Worm (Caenorhabditis elegans) whole organism, early embryonic: ENCODE measurements around the gene gpd-1.

Source experiments
- F13C5.2 ChIP-seq: sonication (generic microtip); optimal IDR thresholded peaks from 2 replicates; lab custom pipeline; 2017; ENCODE audit warnings: mild to moderate bottlenecking, missing genetic modification characterization, inconsistent platforms, missing compliant biosample characterization
- ama-1 ChIP-seq: fragments of 150-350 bp; optimal IDR thresholded peaks from 2 replicates; lab custom pipeline; 2014
- pes-1 ChIP-seq: fragments of 200-800 bp; sonication (Bioruptor generic); IDR thresholded peaks from 2 replicates; pipeline ENCODE4 v1.3.6; 2022; ENCODE audit warnings: missing genetic modification reagents, missing genetic modification characterization, missing compliant biosample characterization

- TF ChIP-seq pes-1 (GFP tag; lab: Robert Waterston, UW) (no peak), F13C5.2 (tag; lab: Kevin White, UChicago) (no peak), ama-1 (lab: Kevin White, UChicago) (no peak)
These were observed 42.0 kb upstream of the gpd-1 start, which contains the start of gene C07E3.8 for ce11 chrII:10351963-10352362.
